Worm (Caenorhabditis elegans): ENCODE data around the gene mrpl-21.
A peak's percentile ranks its signal among the peaks of the same experiment; 100 is the strongest.

The mrpl-21 gene

ce11 chrIII:4204072-4204471, 39.3 kb downstream of the mrpl-21 start, which contains the start of the genes pelo-1 and R74.7:
Gene pelo-1, minus strand, starts transcription at chrIII:4204222.
Gene R74.7, plus strand, starts transcription at chrIII:4204429.
- peak in 1 of 3 experiments; percentile 29 for TF ChIP-seq dpl-1 (GFP tag; optimal IDR thresholded peaks at IDR 0.05)
- TF ChIP-seq lin-15B (tag; optimal IDR thresholded peaks at IDR 0.05) = peak; percentile 21
- TF ChIP-seq fkh-8 (tag; optimal IDR thresholded peaks at IDR 0.05) = peak; percentile 36
- peak; percentile 1 for TF ChIP-seq nhr-20 (tag; optimal IDR thresholded peaks at IDR 0.05)
- TF ChIP-seq swsn-7 (tag; optimal IDR thresholded peaks at IDR 0.05) = peak; percentile 2
- peak; percentile 38 for TF ChIP-seq nhr-47 (tag; optimal IDR thresholded peaks at IDR 0.05)
- no peak for TF ChIP-seq ceh-90 (tag; optimal IDR thresholded peaks at IDR 0.05)
- peak; percentile 82 for TF ChIP-seq zip-4 (GFP tag; optimal IDR thresholded peaks at IDR 0.05)
- TF ChIP-seq unc-98 (GFP tag; IDR thresholded peaks at IDR 0.05) = no peak
- TF ChIP-seq hpl-2 (GFP tag; optimal IDR thresholded peaks at IDR 0.05) = no peak
- peak; percentile 19 to 33 for TF ChIP-seq efl-1 (optimal IDR thresholded peaks at IDR 0.05)
- TF ChIP-seq efl-1 (GFP tag; optimal IDR thresholded peaks at IDR 0.05 in 1 of 2) = peak in 1 of 2 experiments; percentile 25
- TF ChIP-seq xbp-1 (tag; optimal IDR thresholded peaks at IDR 0.05) = no peak
- TF ChIP-seq lin-39 (tag; optimal IDR thresholded peaks at IDR 0.05) = peak; percentile 8
- peak; percentile 36 for TF ChIP-seq mep-1 (tag; optimal IDR thresholded peaks at IDR 0.05)
- peak; percentile 36 for TF ChIP-seq lin-14 (GFP tag; optimal IDR thresholded peaks at IDR 0.05)
- TF ChIP-seq lsy-2 (tag; optimal IDR thresholded peaks at IDR 0.05) = peak in 1 of 2 experiments; percentile 66
- TF ChIP-seq lin-35 (GFP tag; optimal IDR thresholded peaks at IDR 0.05) = peak in 1 of 2 experiments; percentile 47
- TF ChIP-seq nhr-71 (tag; optimal IDR thresholded peaks at IDR 0.05) = peak; percentile 41
- peak; percentile 18 for TF ChIP-seq snu-23 (GFP tag; optimal IDR thresholded peaks at IDR 0.05)
- TF ChIP-seq skn-1 (tag; optimal IDR thresholded peaks at IDR 0.05) = peak; percentile 79
- peak in 2 of 3 experiments; percentile 11 to 38 for TF ChIP-seq ceh-82 (tag; optimal IDR thresholded peaks at IDR 0.05)
- TF ChIP-seq aly-2 (tag; optimal IDR thresholded peaks at IDR 0.05) = no peak
- TF ChIP-seq blmp-1 (tag; optimal IDR thresholded peaks at IDR 0.05) = peak; percentile 29

DNA sequence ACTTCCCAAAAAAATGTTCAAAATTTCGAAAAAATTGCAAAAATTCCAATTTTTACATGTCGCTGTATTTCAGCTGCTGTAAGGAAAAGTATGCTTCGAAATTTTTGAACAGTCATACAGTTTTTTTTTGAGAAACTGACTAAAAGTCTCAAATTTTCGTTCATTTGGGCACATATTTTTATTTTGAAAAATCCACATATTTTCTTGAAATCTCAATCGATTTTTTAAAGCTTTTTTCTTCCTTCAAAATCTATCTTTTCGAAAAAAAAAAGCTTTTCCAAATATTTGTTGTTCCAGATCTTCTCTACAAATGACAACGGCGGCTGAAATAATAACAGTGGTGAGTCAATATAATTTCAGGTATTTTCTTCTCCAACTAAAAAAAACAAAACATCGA, 46.4 kb downstream of the mrpl-21 start, which contains the start of gene asd-1:
Gene asd-1 (plus strand): TSS at position 298 of the 397 bp plus-strand sequence.
- TF ChIP-seq aha-1 (tag; optimal IDR thresholded peaks at IDR 0.05) = no peak
- no peak for TF ChIP-seq nhr-47 (tag; optimal IDR thresholded peaks at IDR 0.05)
- TF ChIP-seq irx-1 (tag; optimal IDR thresholded peaks at IDR 0.05) = no peak
- TF ChIP-seq C04F5.9 (tag; optimal IDR thresholded peaks at IDR 0.05) = no peak
- TF ChIP-seq hlh-17 (GFP tag; optimal IDR thresholded peaks at IDR 0.05; ENCODE audit: borderline replicate concordance) = no peak
- TF ChIP-seq Y116A8C.19 (tag; optimal IDR thresholded peaks at IDR 0.05; ENCODE audit: borderline replicate concordance) = no peak
- TF ChIP-seq ztf-4 (tag; optimal IDR thresholded peaks at IDR 0.05) = no peak

DNA sequence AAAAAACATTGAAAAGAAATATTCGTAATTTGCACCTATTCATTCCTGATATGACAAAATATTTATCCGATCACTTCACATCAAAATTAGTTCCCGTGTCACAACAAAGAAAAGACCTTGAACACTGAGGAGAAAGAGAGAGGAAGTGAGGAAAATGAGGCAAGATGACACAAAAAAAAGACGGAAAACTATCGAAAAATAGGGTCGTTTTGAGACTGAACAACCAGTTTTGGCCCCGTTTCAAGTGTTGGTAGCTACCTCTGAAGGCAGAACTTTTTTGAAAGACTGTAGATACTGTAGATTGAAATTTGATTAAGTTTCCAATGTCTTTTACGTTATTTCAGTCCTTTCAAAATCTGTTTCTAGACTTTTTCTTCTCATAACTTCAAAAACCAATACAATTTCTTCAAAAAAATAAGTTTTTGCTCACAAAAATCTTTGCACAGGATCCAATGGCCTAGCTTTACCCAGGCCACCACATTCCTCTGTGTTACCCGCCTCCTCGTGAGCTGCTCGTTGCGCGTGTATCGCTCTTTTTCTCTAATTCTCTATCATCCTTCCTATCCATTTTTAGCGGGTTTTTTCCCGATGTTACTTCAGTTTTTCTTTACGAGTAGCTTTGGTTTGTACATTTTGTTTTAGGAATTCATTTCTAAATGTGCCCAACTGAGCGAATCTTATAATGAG, 46.9 kb downstream of the mrpl-21 start:
- no peak for TF ChIP-seq nhr-28 (tag; optimal IDR thresholded peaks at IDR 0.05)
- TF ChIP-seq lir-3 (tag; optimal IDR thresholded peaks at IDR 0.05; ENCODE audit: poor library complexity) = peak; percentile 88
- peak; percentile 42 for TF ChIP-seq fkh-10 (GFP tag; optimal IDR thresholded peaks at IDR 0.05)
- TF ChIP-seq ztf-11 (tag; optimal IDR thresholded peaks at IDR 0.05) = peak in 1 of 2 experiments; percentile 58
- TF ChIP-seq ces-1 (GFP tag; optimal IDR thresholded peaks at IDR 0.05) = no peak
- TF ChIP-seq nhr-85 (tag) = peak; percentile 76
- TF ChIP-seq ceh-90 (tag; optimal IDR thresholded peaks at IDR 0.05) = peak; percentile 82
- TF ChIP-seq pag-3 (tag; optimal IDR thresholded peaks at IDR 0.05; ENCODE audit: borderline replicate concordance, insufficient read depth) = no peak
- TF ChIP-seq fos-1 (tag; optimal IDR thresholded peaks at IDR 0.05) = peak; percentile 3
- no peak for TF ChIP-seq nhr-12 (tag; optimal IDR thresholded peaks at IDR 0.05)
- TF ChIP-seq mep-1 (tag; optimal IDR thresholded peaks at IDR 0.05) = peak; percentile 56
- TF ChIP-seq blmp-1 (tag; optimal IDR thresholded peaks at IDR 0.05) = no peak
- TF ChIP-seq C04F5.9 (tag; optimal IDR thresholded peaks at IDR 0.05) = no peak
- no peak for TF ChIP-seq lin-39 (tag; optimal IDR thresholded peaks at IDR 0.05)
- peak; percentile 92 for TF ChIP-seq rnt-1 (tag; optimal IDR thresholded peaks at IDR 0.05)
- peak; percentile 24 for TF ChIP-seq egl-13 (tag; optimal IDR thresholded peaks at IDR 0.05)
- TF ChIP-seq aly-2 (tag; optimal IDR thresholded peaks at IDR 0.05) = no peak
- no peak for TF ChIP-seq aha-1 (tag; optimal IDR thresholded peaks at IDR 0.05)
- no peak for TF ChIP-seq lin-13 (GFP tag; optimal IDR thresholded peaks at IDR 0.05)
- no peak for TF ChIP-seq nhr-11 (tag; optimal IDR thresholded peaks at IDR 0.05)
- peak; percentile 64 for TF ChIP-seq pax-3 (tag; optimal IDR thresholded peaks at IDR 0.05)
- TF ChIP-seq C16A3.4 (tag; optimal IDR thresholded peaks at IDR 0.05) = peak; percentile 21
- TF ChIP-seq mdl-1 (tag; optimal IDR thresholded peaks at IDR 0.05) = peak; percentile 63 to 90
- no peak for TF ChIP-seq tlp-1 (tag; optimal IDR thresholded peaks at IDR 0.05)
- TF ChIP-seq lin-15B (tag; optimal IDR thresholded peaks at IDR 0.05) = peak; percentile 59
- no peak for TF ChIP-seq elt-2 (tag; optimal IDR thresholded peaks at IDR 0.05)

Measured in whole organism, L1 larva.